Worm (Caenorhabditis elegans) whole organism, L3 larva: ENCODE measurements around the gene str-171.

Source experiments
- R02D3.7 ChIP-seq: fragments of 150-350 bp; optimal IDR thresholded peaks from 2 replicates; lab custom pipeline; 2014; ENCODE audit warnings: missing biosample characterization, missing genetic modification characterization
- aly-2 ChIP-seq: fragments of 150-350 bp; optimal IDR thresholded peaks from 2 replicates; lab custom pipeline; 2014; ENCODE audit warnings: missing biosample characterization, missing genetic modification characterization
- ceh-28 ChIP-seq: fragments of 150-350 bp; optimal IDR thresholded peaks from 2 replicates; lab custom pipeline; 2014; ENCODE audit warnings: missing biosample characterization, missing genetic modification reagents, missing genetic modification characterization
- lin-39 ChIP-seq: fragments of 150-350 bp; optimal IDR thresholded peaks from 2 replicates; lab custom pipeline; 2018; ENCODE audit warnings: missing biosample characterization, missing genetic modification reagents, missing genetic modification characterization
- pha-4 ChIP-seq: fragments of 150-350 bp; optimal IDR thresholded peaks from 2 replicates; lab custom pipeline; 2014; ENCODE audit warnings: missing biosample characterization, missing genetic modification reagents, missing genetic modification characterization
- pqm-1 ChIP-seq: fragments of 150-350 bp; optimal IDR thresholded peaks from 2 replicates; lab custom pipeline; 2017; ENCODE audit warnings: missing biosample characterization, missing genetic modification characterization, inconsistent platforms
- skn-1 ChIP-seq: fragments of 150-350 bp; optimal IDR thresholded peaks from 2 replicates; lab custom pipeline; 2014; ENCODE audit warnings: missing biosample characterization, missing genetic modification characterization
- snpc-4 ChIP-seq: fragments of 150-350 bp; optimal IDR thresholded peaks from 2 replicates; lab custom pipeline; 2014; ENCODE audit warnings: missing biosample characterization, missing genetic modification characterization
- unc-39 ChIP-seq: sonication (generic microtip); optimal IDR thresholded peaks from 4 replicates; lab custom pipeline; 2017; ENCODE audit warnings: missing biosample characterization, missing genetic modification characterization
- unc-62 ChIP-seq: fragments of 150-350 bp; sonication (generic microtip); optimal IDR thresholded peaks from 4 replicates; lab custom pipeline; 2014; ENCODE audit warnings: missing biosample characterization, missing genetic modification reagents, missing genetic modification characterization

DNA sequence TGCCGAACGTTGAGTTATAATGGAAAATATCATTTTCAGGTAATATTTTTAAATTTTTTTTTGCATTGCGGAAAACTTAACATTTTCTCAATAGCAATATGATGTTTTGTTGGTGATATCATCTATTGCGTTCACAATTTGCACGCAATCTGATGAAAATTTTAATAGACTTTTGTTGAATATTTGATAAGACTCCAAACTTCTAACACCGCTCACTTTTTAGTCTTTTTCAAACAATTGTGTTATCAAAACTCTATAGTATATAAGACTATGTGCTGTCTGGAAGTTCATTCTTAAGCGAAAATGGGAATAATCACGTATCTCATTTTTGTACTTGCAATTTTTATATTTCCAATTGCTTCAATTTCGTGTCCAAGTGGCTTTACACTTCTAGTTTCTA lies 43.1 kb upstream of the str-171 start, which contains the start of gene clec-47:
- TF ChIP-seq skn-1 (tag; lab: Kevin White, UChicago), result no peak
- TF ChIP-seq snpc-4 (tag; lab: Kevin White, UChicago), result no peak
- TF ChIP-seq unc-62 (GFP tag; lab: Kevin White, UChicago), result no peak
- TF ChIP-seq pqm-1 (tag; lab: Kevin White, UChicago), result no peak
- TF ChIP-seq pha-4 (tag; lab: Kevin White, UChicago), result no peak
- TF ChIP-seq ceh-28 (tag; lab: Kevin White, UChicago), result no peak
- no peak for TF ChIP-seq aly-2
- no peak for TF ChIP-seq unc-39 (tag; lab: Kevin White, UChicago)
- TF ChIP-seq lin-39 (tag; lab: Kevin White, UChicago), result no peak
- no peak for TF ChIP-seq R02D3.7 (tag; lab: Kevin White, UChicago)
